Fruit fly (Drosophila melanogaster): ENCODE measurements around the gene CG11668.

Gene CG11668

DNA sequence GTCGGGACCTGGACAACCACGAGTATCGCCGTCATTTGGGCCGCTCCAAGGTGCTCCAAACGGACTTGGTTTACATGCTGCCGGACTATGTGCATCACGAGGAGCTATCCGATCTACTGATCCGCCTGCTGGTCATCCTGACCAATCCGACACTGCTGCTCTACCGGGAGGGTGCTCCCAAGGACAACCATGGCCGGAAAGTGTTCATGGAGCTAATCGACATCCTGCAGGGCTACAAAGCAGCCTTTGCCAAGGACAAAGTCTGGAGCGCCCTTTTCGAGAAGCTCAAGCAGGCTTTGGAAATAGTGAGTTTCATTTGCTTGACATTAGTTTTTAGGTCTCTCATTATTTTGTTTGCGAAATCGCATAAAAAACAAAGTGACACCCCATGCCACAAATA, 50.8 kb downstream of the CG11668 start, which contains the start of gene CG34308:
Gene CG34308, plus strand, starts transcription at position 301 of the 400 bp plus-strand sequence.
- TF ChIP-seq fru (GFP tag; optimal IDR thresholded peaks at IDR 0.05) (no peak), Jra (GFP tag; optimal IDR thresholded peaks at IDR 0.05) (no peak)

All from whole organism, wandering third instar larva.